Fruit fly (Drosophila melanogaster) whole organism, prepupa: ENCODE measurements around the gene BRWD3.

Source experiments
- CG10669 ChIP-seq: fragments of 200-800 bp; sonication (Bioruptor generic); optimal IDR thresholded peaks from 3 replicates; lab custom pipeline; 2018; ENCODE audit warnings: missing biosample characterization, mild to moderate bottlenecking, missing genetic modification characterization, moderate library complexity
- CG11294 ChIP-seq: fragments of 200-800 bp; sonication (Bioruptor generic); IDR thresholded peaks from 2 replicates; pipeline ENCODE4 v1.3.6; 2022; ENCODE audit warnings: missing biosample characterization, missing genetic modification characterization
- CG11902 ChIP-seq: fragments of 200-800 bp; sonication (Bioruptor generic); optimal IDR thresholded peaks from 3 replicates; lab custom pipeline; 2016; ENCODE audit warnings: missing biosample characterization, missing genetic modification characterization
- CG1621 ChIP-seq: fragments of 200-800 bp; sonication (Bioruptor generic); optimal IDR thresholded peaks from 3 replicates; lab custom pipeline; 2018; ENCODE audit warnings: missing biosample characterization, mild to moderate bottlenecking, missing genetic modification characterization
- CG3032 ChIP-seq: fragments of 200-800 bp; optimal IDR thresholded peaks from 2 replicates; lab custom pipeline; 2019; ENCODE audit warnings: missing biosample characterization, mild to moderate bottlenecking, missing genetic modification characterization, moderate library complexity
- CG31627 ChIP-seq: fragments of 200-800 bp; sonication (Bioruptor generic); optimal IDR thresholded peaks from 3 replicates; lab custom pipeline; 2016; ENCODE audit warnings: missing biosample characterization, missing genetic modification characterization
- CG34406 ChIP-seq: fragments of 200-800 bp; sonication (Bioruptor generic); optimal IDR thresholded peaks from 3 replicates; lab custom pipeline; 2016; ENCODE audit warnings: missing biosample characterization, missing genetic modification characterization
- CG3919 ChIP-seq: fragments of 200-800 bp; sonication (Bioruptor generic); optimal IDR thresholded peaks from 3 replicates; lab custom pipeline; 2016; ENCODE audit warnings: missing biosample characterization, missing genetic modification characterization
- CG4318 ChIP-seq: fragments of 200-800 bp; sonication (Bioruptor generic); optimal IDR thresholded peaks from 3 replicates; lab custom pipeline; 2017; ENCODE audit warnings: missing biosample characterization, mild to moderate bottlenecking, missing genetic modification characterization
- CG6276 ChIP-seq: fragments of 200-800 bp; sonication (Bioruptor generic); optimal IDR thresholded peaks from 2 replicates; lab custom pipeline; 2017; ENCODE audit warnings: missing biosample characterization, mild to moderate bottlenecking, missing genetic modification characterization
- CG6792 ChIP-seq: fragments of 200-800 bp; sonication (Bioruptor generic); optimal IDR thresholded peaks from 3 replicates; lab custom pipeline; 2016; ENCODE audit warnings: missing biosample characterization, missing genetic modification characterization
- CG6808 ChIP-seq: fragments of 200-800 bp; sonication (Bioruptor generic); optimal IDR thresholded peaks from 3 replicates; lab custom pipeline; 2017; ENCODE audit warnings: missing biosample characterization, missing genetic modification characterization, mild to moderate bottlenecking, moderate library complexity, missing genetic modification reagents
- CG7368 ChIP-seq: fragments of 200-800 bp; sonication (Bioruptor generic); optimal IDR thresholded peaks from 3 replicates; lab custom pipeline; 2016; ENCODE audit warnings: missing biosample characterization, missing genetic modification characterization
- CG8319 ChIP-seq: fragments of 200-800 bp; sonication (Bioruptor generic); optimal IDR thresholded peaks from 3 replicates; lab custom pipeline; 2016; ENCODE audit warnings: missing biosample characterization, missing genetic modification characterization
- CG8632 ChIP-seq: fragments of 200-800 bp; sonication (Bioruptor generic); optimal IDR thresholded peaks from 3 replicates; lab custom pipeline; 2016; ENCODE audit warnings: missing biosample characterization, missing genetic modification characterization
- Eip75B ChIP-seq: fragments of 200-800 bp; sonication (Bioruptor generic); optimal IDR thresholded peaks from 3 replicates; lab custom pipeline; 2016; ENCODE audit warnings: missing biosample characterization, missing genetic modification characterization
- Ets21C ChIP-seq: fragments of 200-800 bp; sonication (Bioruptor generic); optimal IDR thresholded peaks from 3 replicates; lab custom pipeline; 2016; ENCODE audit warnings: missing biosample characterization, missing genetic modification characterization
- Ets96B ChIP-seq: fragments of 200-800 bp; optimal IDR thresholded peaks from 2 replicates; lab custom pipeline; 2019; ENCODE audit warnings: missing biosample characterization, mild to moderate bottlenecking, missing genetic modification characterization, moderate library complexity
- Gug ChIP-seq: fragments of 200-800 bp; sonication (Bioruptor generic); IDR thresholded peaks from 2 replicates; pipeline ENCODE4 v1.3.6; 2022; ENCODE audit warnings: missing biosample characterization, missing genetic modification characterization
- Hr38 ChIP-seq: sonication (Bioruptor generic); optimal IDR thresholded peaks from 2 replicates; lab custom pipeline; 2016; ENCODE audit warnings: missing biosample characterization, missing genetic modification characterization
- Hr39 ChIP-seq: fragments of 200-800 bp; sonication (Bioruptor generic); optimal IDR thresholded peaks from 2 replicates; lab custom pipeline; 2016; ENCODE audit warnings: missing biosample characterization, missing genetic modification characterization
- Lpt ChIP-seq: fragments of 200-800 bp; sonication (Bioruptor generic); optimal IDR thresholded peaks from 3 replicates; lab custom pipeline; 2016; ENCODE audit warnings: missing biosample characterization, missing genetic modification characterization
- Met ChIP-seq: fragments of 200-800 bp; sonication (Bioruptor generic); optimal IDR thresholded peaks from 3 replicates; lab custom pipeline; 2016; ENCODE audit warnings: missing biosample characterization, missing genetic modification characterization
- OdsH ChIP-seq: fragments of 200-800 bp; sonication (Bioruptor generic); optimal IDR thresholded peaks from 3 replicates; lab custom pipeline; 2016; ENCODE audit warnings: missing biosample characterization, missing genetic modification characterization
- Smox ChIP-seq: fragments of 200-800 bp; sonication (Bioruptor generic); optimal IDR thresholded peaks from 3 replicates; lab custom pipeline; 2016; ENCODE audit warnings: missing biosample characterization, missing genetic modification characterization
- Sox14 ChIP-seq: fragments of 200-800 bp; sonication (Bioruptor generic); optimal IDR thresholded peaks from 3 replicates; lab custom pipeline; 2016; ENCODE audit warnings: missing biosample characterization, missing genetic modification characterization
- Sox15 ChIP-seq: fragments of 200-800 bp; sonication (Bioruptor generic); optimal IDR thresholded peaks from 3 replicates; lab custom pipeline; 2016; ENCODE audit warnings: missing biosample characterization, missing genetic modification characterization
- achi ChIP-seq: fragments of 200-800 bp; sonication (Bioruptor generic); optimal IDR thresholded peaks from 3 replicates; lab custom pipeline; 2016; ENCODE audit warnings: missing biosample characterization, missing genetic modification characterization
- dsx ChIP-seq: fragments of 200-800 bp; optimal IDR thresholded peaks from 3 replicates; lab custom pipeline; 2019; ENCODE audit warnings: missing biosample characterization, mild to moderate bottlenecking, missing genetic modification characterization, moderate library complexity; ENCODE audit not compliant: poor library complexity, severe bottlenecking
- eg ChIP-seq: fragments of 200-800 bp; sonication (Bioruptor generic); IDR thresholded peaks from 3 replicates; pipeline ENCODE4 v1.3.6; 2022; ENCODE audit warnings: missing biosample characterization, missing genetic modification characterization
- esn ChIP-seq: fragments of 200-800 bp; sonication (Bioruptor generic); optimal IDR thresholded peaks from 2 replicates; lab custom pipeline; 2016; ENCODE audit warnings: missing biosample characterization, mild to moderate bottlenecking, missing genetic modification characterization, moderate library complexity
- fd59A ChIP-seq: fragments of 200-800 bp; sonication (Bioruptor generic); optimal IDR thresholded peaks from 2 replicates; lab custom pipeline; 2017; ENCODE audit warnings: missing biosample characterization, mild to moderate bottlenecking, missing genetic modification characterization, missing genetic modification reagents
- fkh ChIP-seq: fragments of 200-800 bp; sonication (Bioruptor generic); optimal IDR thresholded peaks from 3 replicates; lab custom pipeline; 2017; ENCODE audit warnings: missing biosample characterization, mild to moderate bottlenecking, missing genetic modification characterization, moderate library complexity
- net ChIP-seq: fragments of 200-800 bp; sonication (Bioruptor generic); optimal IDR thresholded peaks from 3 replicates; lab custom pipeline; 2016; ENCODE audit warnings: missing biosample characterization, missing genetic modification characterization
- ss ChIP-seq, 2 experiments: fragments of 200-800 bp; sonication (Bioruptor generic); optimal IDR thresholded peaks; 2 replicates in 1 of 2; 3 replicates in 1 of 2; lab custom pipeline; 2017 to 2018; ENCODE audit warnings: mild to moderate bottlenecking in 2 of 2, missing biosample characterization in 2 of 2, missing genetic modification characterization in 2 of 2, moderate library complexity in 1 of 2
- topi ChIP-seq: fragments of 200-800 bp; sonication (Bioruptor generic); optimal IDR thresholded peaks from 3 replicates; lab custom pipeline; 2016; ENCODE audit warnings: missing biosample characterization, missing genetic modification characterization
- vri ChIP-seq: fragments of 200-800 bp; sonication (Bioruptor generic); optimal IDR thresholded peaks from 3 replicates; lab custom pipeline; 2016; ENCODE audit warnings: missing biosample characterization, mild to moderate bottlenecking, missing genetic modification characterization

Gene BRWD3

dm6 chr3R:24353448-24353847 is 34.6 kb downstream of the BRWD3 start:
- TF ChIP-seq ss (GFP tag; optimal IDR thresholded peaks at IDR 0.05; lab: Kevin White, UChicago) (no peak), CG11902 (GFP tag; lab: Kevin White, UChicago) (no peak), CG3919 (GFP tag; lab: Kevin White, UChicago) (no peak), Hr38 (no peak), OdsH (GFP tag; lab: Kevin White, UChicago) (no peak), Smox (GFP tag; lab: Kevin White, UChicago) (no peak), eg (no peak), dsx (no peak), CG8632 (GFP tag; lab: Kevin White, UChicago) (no peak), CG6792 (no peak)
- TF ChIP-seq, all 60 proteins: peak for 0

- TF ChIP-seq dsx (no peak), CG11902 (GFP tag; lab: Kevin White, UChicago) (no peak), fd59A (GFP tag; lab: Kevin White, UChicago) (no peak), CG10669 (GFP tag; lab: Kevin White, UChicago) (no peak), vri (GFP tag; lab: Kevin White, UChicago) (no peak), CG1621 (tag; lab: Kevin White, UChicago) (no peak)
- TF ChIP-seq, all 60 proteins: peak for 0
Observed at dm6 chr3R:24357698-24358097, 38.9 kb downstream of the BRWD3 start, which contains the start of gene Golgin84. TSS of gene Golgin84 (minus strand) at chr3R:24357938.

DNA sequence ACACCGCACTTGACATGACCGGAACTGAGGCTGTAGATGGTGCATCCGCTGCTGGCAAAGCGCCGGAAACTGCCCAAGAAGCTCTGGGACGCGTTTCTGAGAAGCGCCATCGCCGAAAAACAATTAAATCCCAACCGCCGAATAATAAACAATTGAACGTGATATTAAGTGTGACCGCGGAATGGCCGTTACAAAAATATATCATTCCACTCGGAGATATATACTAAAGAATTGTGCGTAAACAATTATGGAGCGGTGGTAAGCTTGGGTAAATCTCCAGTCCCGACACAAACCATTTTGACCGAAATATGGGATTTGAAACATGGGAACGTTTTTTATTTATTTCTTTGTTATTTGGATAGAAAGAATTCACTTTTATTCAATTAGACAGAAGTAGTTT is 41.2 kb downstream of the BRWD3 start, which contains the start of gene CG18528:
Gene CG18528 (minus strand): TSS at position 188 of the 400 bp plus-strand sequence.
- no peak for TF ChIP-seq CG3032
- TF ChIP-seq CG11294 (GFP tag; lab: Robert Waterston, UW), result no peak
- TF ChIP-seq CG8632 (GFP tag; lab: Kevin White, UChicago), result no peak
- peak; percentile 97 for TF ChIP-seq Sox14 (GFP tag; lab: Kevin White, UChicago)

DNA sequence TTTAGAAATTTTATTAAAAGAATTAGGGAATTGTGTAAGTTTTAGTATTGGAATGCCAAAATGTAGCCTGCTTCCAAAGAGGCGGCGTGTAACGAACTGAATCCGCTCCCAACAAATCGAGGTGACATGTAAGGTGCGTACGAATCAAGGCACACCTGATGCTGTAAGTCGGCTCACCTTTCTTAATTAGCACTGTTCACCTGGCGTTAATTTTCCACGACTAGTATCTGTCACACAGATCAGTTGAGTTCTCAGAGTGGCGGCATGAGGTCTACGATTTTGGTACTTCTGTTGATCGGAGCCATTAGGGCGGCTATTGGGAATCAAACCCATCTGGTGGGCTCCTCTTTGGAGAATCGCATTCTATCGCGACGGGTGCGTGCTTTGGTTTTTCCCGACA is 42.8 kb downstream of the BRWD3 start, which contains the start of the genes CG5762 and CG33339:
Gene CG5762 (minus strand): TSS at position 101 of the 400 bp plus-strand sequence.
Gene CG33339 (plus strand): TSS at position 265 of the 400 bp plus-strand sequence.
- TF ChIP-seq Smox (GFP tag; lab: Kevin White, UChicago) (no peak), CG34406 (no peak), topi (GFP tag; lab: Kevin White, UChicago) (no peak), CG3919 (GFP tag; lab: Kevin White, UChicago) (no peak), Eip75B (GFP tag; lab: Kevin White, UChicago) (no peak), vri (GFP tag; lab: Kevin White, UChicago) (no peak), Met (GFP tag; lab: Kevin White, UChicago) (no peak), Gug (no peak), CG8319 (no peak), Ets21C (GFP tag; lab: Kevin White, UChicago) (no peak), CG6808 (GFP tag; lab: Kevin White, UChicago) (no peak), Hr39 (GFP tag; lab: Kevin White, UChicago) (no peak), Sox15 (GFP tag; lab: Kevin White, UChicago) (no peak), CG31627 (GFP tag; lab: Kevin White, UChicago) (no peak)

dm6 chr3R:24362838-24363237 is 44.0 kb downstream of the BRWD3 start, which contains the start of gene CG33340:
TSS of gene CG33340 (plus strand) at chr3R:24363138.
- TF ChIP-seq achi (GFP tag; lab: Kevin White, UChicago) (no peak), esn (no peak), CG7368 (GFP tag; lab: Kevin White, UChicago) (no peak), eg (no peak), Ets96B (tag; lab: Kevin White, UChicago) (no peak), fkh (GFP tag; lab: Kevin White, UChicago) (no peak), CG34406 (no peak), CG11294 (GFP tag; lab: Robert Waterston, UW) (no peak), Eip75B (GFP tag; lab: Kevin White, UChicago) (no peak), Lpt (GFP tag; lab: Kevin White, UChicago) (no peak), CG4318 (GFP tag; lab: Kevin White, UChicago) (no peak), net (no peak), dsx (no peak), Sox15 (GFP tag; lab: Kevin White, UChicago) (no peak), CG6276 (GFP tag; lab: Kevin White, UChicago) (no peak)
